Fruit fly (Drosophila melanogaster) whole organism, adult: ENCODE measurements around the gene CG43638.

ENCODE experiments used
- CG11617 ChIP-seq: fragments of 200-800 bp; sonication (Bioruptor generic); optimal IDR thresholded peaks from 2 replicates; lab custom pipeline; 2017; ENCODE audit warnings: mild to moderate bottlenecking, missing biosample characterization, missing genetic modification reagents, missing genetic modification characterization
- CG12768 ChIP-seq: fragments of 200-800 bp; sonication (Bioruptor generic); optimal IDR thresholded peaks from 2 replicates; lab custom pipeline; 2017; ENCODE audit warnings: missing biosample characterization, missing genetic modification characterization, mild to moderate bottlenecking, moderate library complexity, missing genetic modification reagents
- CG14711 ChIP-seq: fragments of 200-800 bp; sonication (Bioruptor generic); optimal IDR thresholded peaks from 2 replicates; lab custom pipeline; 2018; ENCODE audit warnings: missing biosample characterization, mild to moderate bottlenecking, missing genetic modification characterization, moderate library complexity
- CG1620 ChIP-seq: fragments of 200-800 bp; sonication (Bioruptor generic); optimal IDR thresholded peaks from 2 replicates; lab custom pipeline; 2016; ENCODE audit warnings: missing biosample characterization, missing genetic modification characterization
- CG33017 ChIP-seq: fragments of 200-800 bp; sonication (Bioruptor generic); optimal IDR thresholded peaks from 2 replicates; lab custom pipeline; 2018; ENCODE audit warnings: missing biosample characterization, mild to moderate bottlenecking, missing genetic modification characterization, moderate library complexity
- CG5204 ChIP-seq: fragments of 200-800 bp; sonication (Bioruptor generic); optimal IDR thresholded peaks from 2 replicates; lab custom pipeline; 2016; ENCODE audit warnings: missing biosample characterization, missing genetic modification characterization
- CG7045 ChIP-seq: fragments of 200-800 bp; sonication (Bioruptor generic); optimal IDR thresholded peaks from 2 replicates; lab custom pipeline; 2017; ENCODE audit warnings: missing biosample characterization, mild to moderate bottlenecking, missing genetic modification characterization
- CG7101 ChIP-seq: fragments of 200-800 bp; sonication (Bioruptor generic); optimal IDR thresholded peaks from 2 replicates; lab custom pipeline; 2018; ENCODE audit warnings: missing biosample characterization, mild to moderate bottlenecking, missing genetic modification characterization, moderate library complexity
- Clk ChIP-seq: fragments of 200-800 bp; sonication (Bioruptor generic); optimal IDR thresholded peaks from 2 replicates; lab custom pipeline; 2017; ENCODE audit warnings: missing biosample characterization, missing genetic modification characterization
- Crg-1 ChIP-seq: fragments of 200-800 bp; sonication (Bioruptor generic); optimal IDR thresholded peaks from 2 replicates; lab custom pipeline; 2016; ENCODE audit warnings: missing biosample characterization, missing genetic modification characterization
- Hr96 ChIP-seq: fragments of 200-800 bp; sonication (Bioruptor generic); optimal IDR thresholded peaks from 2 replicates; lab custom pipeline; 2016; ENCODE audit warnings: missing biosample characterization, missing genetic modification characterization
- Mnt ChIP-seq: fragments of 200-800 bp; sonication (Bioruptor generic); optimal IDR thresholded peaks from 2 replicates; lab custom pipeline; 2016; ENCODE audit warnings: missing biosample characterization, mild to moderate bottlenecking, missing genetic modification characterization
- bab1 ChIP-seq: fragments of 200-800 bp; sonication (Bioruptor generic); optimal IDR thresholded peaks from 3 replicates; lab custom pipeline; 2019; ENCODE audit warnings: missing biosample characterization, mild to moderate bottlenecking, missing genetic modification characterization, moderate library complexity
- cic ChIP-seq: fragments of 200-800 bp; sonication (Bioruptor generic); optimal IDR thresholded peaks from 2 replicates; lab custom pipeline; 2017; ENCODE audit warnings: missing biosample characterization, mild to moderate bottlenecking, missing genetic modification characterization, moderate library complexity
- cnc ChIP-seq, 2 experiments: fragments of >200 bp; optimal IDR thresholded peaks; 2 replicates each; lab custom pipeline; 2017
- kay ChIP-seq: fragments of 200-800 bp; sonication (Bioruptor generic); peaks from one replicate; lab custom pipeline; 2016; ENCODE audit warnings: missing biosample characterization, missing genetic modification characterization, borderline replicate concordance
- ovo ChIP-seq: fragments of 200-800 bp; sonication (Bioruptor generic); optimal IDR thresholded peaks from 2 replicates; lab custom pipeline; 2016; ENCODE audit warnings: missing biosample characterization, missing genetic modification characterization
- pad ChIP-seq: fragments of 200-800 bp; sonication (Bioruptor generic); optimal IDR thresholded peaks from 3 replicates; lab custom pipeline; 2017; ENCODE audit warnings: missing biosample characterization, missing genetic modification characterization, mild to moderate bottlenecking, moderate library complexity, missing genetic modification reagents
- tj ChIP-seq: fragments of 200-800 bp; sonication (Bioruptor generic); optimal IDR thresholded peaks from 3 replicates; lab custom pipeline; 2017; ENCODE audit warnings: missing biosample characterization, mild to moderate bottlenecking, missing genetic modification characterization, moderate library complexity
- toe ChIP-seq: fragments of 200-800 bp; sonication (Bioruptor generic); optimal IDR thresholded peaks from 2 replicates; lab custom pipeline; 2016; ENCODE audit warnings: missing biosample characterization, missing genetic modification characterization

CG43638 gene

dm6 chr3L:12013698-12014097 is 30.7 kb upstream of the CG43638 start:
- TF ChIP-seq CG7101 (tag; lab: Kevin White, UChicago) (no peak), CG1620 (GFP tag; lab: Kevin White, UChicago) (no peak), CG12768 (GFP tag; lab: Kevin White, UChicago) (no peak), toe (no peak), Crg-1 (GFP tag; lab: Kevin White, UChicago) (no peak)

- TF ChIP-seq CG7045 (GFP tag; lab: Kevin White, UChicago) (no peak), Mnt (no peak), Hr96 (GFP tag; lab: Kevin White, UChicago) (no peak), CG7101 (tag; lab: Kevin White, UChicago) (no peak), tj (GFP tag; lab: Kevin White, UChicago) (no peak), cnc (optimal IDR thresholded peaks at IDR 0.05; lab: Kevin White, UChicago) (no peak), pad (GFP tag; lab: Kevin White, UChicago) (no peak), ovo (GFP tag; lab: Kevin White, UChicago) (no peak), CG11617 (GFP tag; lab: Kevin White, UChicago) (no peak)
Observed at dm6 chr3L:12014272-12014671, 30.1 kb upstream of the CG43638 start.

dm6 chr3L:12016186-12016585 is 28.2 kb upstream of the CG43638 start:
- no peak for TF ChIP-seq kay (GFP tag; lab: Kevin White, UChicago)
- TF ChIP-seq bab1 (GFP tag; lab: Kevin White, UChicago), result no peak
- no peak for TF ChIP-seq CG5204 (GFP tag; lab: Kevin White, UChicago)
- no peak for TF ChIP-seq ovo (GFP tag; lab: Kevin White, UChicago)
- no peak for TF ChIP-seq cnc (optimal IDR thresholded peaks at IDR 0.05; lab: Kevin White, UChicago)
- no peak for TF ChIP-seq Crg-1 (GFP tag; lab: Kevin White, UChicago)
- no peak for TF ChIP-seq CG33017 (tag; lab: Kevin White, UChicago)
- no peak for TF ChIP-seq CG1620 (GFP tag; lab: Kevin White, UChicago)
- TF ChIP-seq cic (GFP tag; lab: Kevin White, UChicago), result no peak
- TF ChIP-seq toe, result no peak
- no peak for TF ChIP-seq CG11617 (GFP tag; lab: Kevin White, UChicago)
- no peak for TF ChIP-seq tj (GFP tag; lab: Kevin White, UChicago)
- no peak for TF ChIP-seq Mnt
- TF ChIP-seq Clk (GFP tag; lab: Kevin White, UChicago), result no peak

dm6 chr3L:12021903-12022302 is 22.5 kb upstream of the CG43638 start:
- TF ChIP-seq CG7045 (GFP tag; lab: Kevin White, UChicago) (no peak), bab1 (GFP tag; lab: Kevin White, UChicago) (no peak), kay (GFP tag; lab: Kevin White, UChicago) (peak; percentile 59)

- TF ChIP-seq cnc (optimal IDR thresholded peaks at IDR 0.05; lab: Kevin White, UChicago) (no peak), CG33017 (tag; lab: Kevin White, UChicago) (no peak), CG11617 (GFP tag; lab: Kevin White, UChicago) (no peak)
Observed at dm6 chr3L:12023137-12023792, 21.1 kb upstream of the CG43638 start.

- no peak for TF ChIP-seq CG1620 (GFP tag; lab: Kevin White, UChicago)
- TF ChIP-seq CG7101 (tag; lab: Kevin White, UChicago), result no peak
- TF ChIP-seq CG12768 (GFP tag; lab: Kevin White, UChicago), result no peak
- no peak for TF ChIP-seq CG5204 (GFP tag; lab: Kevin White, UChicago)
- TF ChIP-seq Crg-1 (GFP tag; lab: Kevin White, UChicago), result no peak
- TF ChIP-seq CG14711, result no peak
- TF ChIP-seq Clk (GFP tag; lab: Kevin White, UChicago), result no peak
- TF ChIP-seq Mnt, result no peak
- TF ChIP-seq CG33017 (tag; lab: Kevin White, UChicago), result no peak
- TF ChIP-seq CG7045 (GFP tag; lab: Kevin White, UChicago), result no peak
- TF ChIP-seq cnc (optimal IDR thresholded peaks at IDR 0.05; lab: Kevin White, UChicago), result no peak
- no peak for TF ChIP-seq CG11617 (GFP tag; lab: Kevin White, UChicago)
- no peak for TF ChIP-seq ovo (GFP tag; lab: Kevin White, UChicago)
- no peak for TF ChIP-seq Hr96 (GFP tag; lab: Kevin White, UChicago)
- no peak for TF ChIP-seq cic (GFP tag; lab: Kevin White, UChicago)
- TF ChIP-seq pad (GFP tag; lab: Kevin White, UChicago), result no peak
- no peak for TF ChIP-seq kay (GFP tag; lab: Kevin White, UChicago)
Observed at dm6 chr3L:12024947-12025346, 19.4 kb upstream of the CG43638 start.

- TF ChIP-seq toe (no peak), tj (GFP tag; lab: Kevin White, UChicago) (peak; percentile 92)
Observed at dm6 chr3L:12027929-12028328, 16.4 kb upstream of the CG43638 start.
